Fruit fly (Drosophila melanogaster): ENCODE measurements around the gene Hmu.

The Hmu gene

DNA sequence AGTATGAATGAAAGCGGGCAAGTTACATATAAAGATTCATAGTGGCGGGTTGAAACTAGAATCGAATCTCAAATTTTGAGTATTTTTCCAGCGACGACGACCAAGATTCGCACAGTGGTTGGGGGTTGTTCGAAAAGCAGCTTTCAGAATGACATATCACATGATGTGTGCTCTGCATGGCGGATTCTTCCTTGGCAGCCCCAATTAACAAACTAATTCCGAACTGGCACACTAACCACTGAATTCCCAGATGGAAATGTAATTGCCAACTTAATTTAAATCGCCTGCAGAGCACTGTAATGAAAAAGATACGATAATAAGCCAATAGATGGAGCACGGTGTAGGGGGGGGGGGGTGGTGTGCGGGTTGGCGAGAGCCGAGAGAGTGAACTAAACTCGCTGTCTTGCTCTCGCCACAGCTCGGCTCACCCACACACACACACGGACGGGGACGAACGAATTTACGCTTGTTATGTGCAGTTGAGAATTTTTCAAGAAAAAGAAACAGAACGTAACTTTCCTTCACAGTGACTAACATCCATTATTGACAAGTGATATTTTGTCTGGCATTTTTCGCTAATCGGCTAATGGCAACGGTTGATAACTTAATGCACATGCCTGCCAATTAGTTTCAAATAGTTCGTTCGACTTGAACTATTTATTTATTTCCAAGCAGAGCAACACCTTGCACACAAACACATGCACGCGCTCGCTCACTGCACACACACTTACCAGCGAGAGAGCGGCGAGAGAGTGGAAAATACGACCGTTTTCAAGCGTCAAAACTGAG is 7.4 kb upstream of the Hmu start (continued):
- TF ChIP-seq Ets21C (GFP tag; optimal IDR thresholded peaks at IDR 0.05) (peak; percentile 97), dsx (GFP tag; optimal IDR thresholded peaks at IDR 0.05; ENCODE audit: poor library complexity, severe bottlenecking) (peak; percentile 91), CG6163 (GFP tag; IDR thresholded peaks at IDR 0.05) (peak; percentile 98), vri (GFP tag; optimal IDR thresholded peaks at IDR 0.05) (peak; percentile 95), pdm3 (GFP tag; optimal IDR thresholded peaks at IDR 0.05) (peak; percentile 98), CG10669 (GFP tag; optimal IDR thresholded peaks at IDR 0.05) (peak; percentile 98), Sox14 (GFP tag; optimal IDR thresholded peaks at IDR 0.05) (peak; percentile 99), OdsH (GFP tag; optimal IDR thresholded peaks at IDR 0.05) (peak; percentile 98), CG3919 (GFP tag; optimal IDR thresholded peaks at IDR 0.05) (peak; percentile 99), Eip75B (GFP tag; optimal IDR thresholded peaks at IDR 0.05) (peak; percentile 97), Gug (GFP tag; IDR thresholded peaks at IDR 0.05) (peak; percentile 96), CG6276 (GFP tag; optimal IDR thresholded peaks at IDR 0.05) (peak; percentile 97), ss (GFP tag; optimal IDR thresholded peaks at IDR 0.05) (peak; percentile 89 to 94), Hr39 (GFP tag; optimal IDR thresholded peaks at IDR 0.05) (peak; percentile 98), esn (GFP tag; optimal IDR thresholded peaks at IDR 0.05) (peak; percentile 98), fd85E (GFP tag; optimal IDR thresholded peaks at IDR 0.05) (peak; percentile 96), CG34406 (GFP tag; optimal IDR thresholded peaks at IDR 0.05) (peak; percentile 97), eg (GFP tag; IDR thresholded peaks at IDR 0.05) (peak; percentile 99), Eip78C (GFP tag) (peak; percentile 99), svp (GFP tag) (peak; percentile 98), fkh (GFP tag; optimal IDR thresholded peaks at IDR 0.05) (peak; percentile 80), Blimp-1 (GFP tag; optimal IDR thresholded peaks at IDR 0.05) (peak; percentile 79), CG8632 (GFP tag; optimal IDR thresholded peaks at IDR 0.05) (peak; percentile 96), CG8319 (GFP tag; optimal IDR thresholded peaks at IDR 0.05) (peak; percentile 95), achi (GFP tag; optimal IDR thresholded peaks at IDR 0.05) (peak; percentile 97), CG1621 (tag; optimal IDR thresholded peaks at IDR 0.05) (peak; percentile 99), Met (GFP tag; optimal IDR thresholded peaks at IDR 0.05) (peak; percentile 97), acj6 (GFP tag; optimal IDR thresholded peaks at IDR 0.05) (peak; percentile 97), salr (GFP tag; optimal IDR thresholded peaks at IDR 0.05) (peak; percentile 96 to 98), Eip93F (GFP tag; optimal IDR thresholded peaks at IDR 0.05) (peak; percentile 53), Ets96B (tag; optimal IDR thresholded peaks at IDR 0.05) (peak; percentile 97), CG6808 (GFP tag; optimal IDR thresholded peaks at IDR 0.05) (peak; percentile 93), CG6854 (GFP tag; optimal IDR thresholded peaks at IDR 0.05) (peak; percentile 90), CG4318 (GFP tag; optimal IDR thresholded peaks at IDR 0.05) (peak; percentile 98), CG7368 (GFP tag; optimal IDR thresholded peaks at IDR 0.05) (peak; percentile 98), Hr4 (GFP tag; optimal IDR thresholded peaks at IDR 0.05) (peak; percentile 98), CG11902 (GFP tag; optimal IDR thresholded peaks at IDR 0.05) (peak; percentile 96), spab (GFP tag; optimal IDR thresholded peaks at IDR 0.05) (peak; percentile 97), Smox (GFP tag; optimal IDR thresholded peaks at IDR 0.05) (peak; percentile 97)

DNA sequence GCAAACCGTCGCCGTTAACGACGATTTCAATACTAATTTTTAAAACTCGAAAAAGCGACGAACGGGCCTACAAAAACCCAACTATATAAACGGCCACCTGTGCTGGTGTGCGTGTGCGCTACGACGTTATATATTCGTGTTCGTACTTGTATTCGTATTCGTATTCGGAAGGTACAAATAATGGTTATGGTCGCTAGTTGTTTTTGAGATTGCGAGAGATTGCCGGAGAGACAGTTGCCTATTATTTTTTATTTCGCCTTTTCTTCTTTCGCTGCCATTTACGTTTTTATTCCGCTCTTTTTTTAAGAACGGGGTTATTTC is 6.8 kb upstream of the Hmu start:
- no peak for TF ChIP-seq CG3032 (tag; optimal IDR thresholded peaks at IDR 0.05)
- TF ChIP-seq Gug (GFP tag; IDR thresholded peaks at IDR 0.05): no peak
- no peak for TF ChIP-seq Eip78C (GFP tag)
- TF ChIP-seq CG6163 (GFP tag; IDR thresholded peaks at IDR 0.05): no peak
- TF ChIP-seq Eip93F (GFP tag; optimal IDR thresholded peaks at IDR 0.05): no peak

Measured in whole organism, prepupa.